Worm (Caenorhabditis elegans) whole organism, L4/young adult: ENCODE data around the gene nhr-107.

ENCODE experiments used
- W03F9.2 ChIP-seq: fragments of 150-350 bp; optimal IDR thresholded peaks from 2 replicates; lab custom pipeline; 2014; ENCODE audit warnings: missing biosample characterization, missing genetic modification characterization
- dao-5 ChIP-seq: sonication (generic microtip); optimal IDR thresholded peaks from 2 replicates; lab custom pipeline; 2016; ENCODE audit warnings: missing genotype, missing genetic modification characterization, moderate library complexity, missing compliant biosample characterization
- him-1 ChIP-seq: sonication (generic microtip); optimal IDR thresholded peaks from 2 replicates; lab custom pipeline; 2016; ENCODE audit warnings: missing genotype, missing genetic modification reagents, missing genetic modification characterization, missing compliant biosample characterization

Gene nhr-107

DNA sequence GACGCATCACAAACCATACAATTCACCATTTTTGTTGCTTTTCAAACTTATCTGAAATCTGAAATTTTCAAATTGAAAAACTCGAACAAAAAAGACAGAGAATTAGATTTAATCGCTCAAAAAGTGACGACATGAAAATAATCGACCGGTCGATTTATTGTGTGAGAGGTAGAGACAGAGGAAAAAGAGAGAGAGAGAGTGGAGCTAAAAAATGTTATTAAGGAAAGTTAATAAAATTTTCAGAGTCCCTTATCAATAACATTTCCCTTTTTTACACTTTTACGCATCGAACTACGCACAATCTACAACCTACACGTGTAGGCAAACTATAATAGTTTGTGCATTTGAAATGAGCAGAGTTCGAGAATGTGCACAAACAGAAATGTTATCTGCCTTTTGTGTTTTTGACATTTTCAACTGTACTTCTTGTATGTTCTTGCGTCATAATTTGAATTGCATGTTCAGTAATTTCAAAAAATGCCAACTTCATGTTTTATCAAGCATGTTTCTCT is at the start of gene nhr-107:
nhr-107 (minus strand) TSS at position 51 of the 512 bp plus-strand sequence.
- TF ChIP-seq W03F9.2 (tag; lab: Kevin White, UChicago) (no peak), dao-5 (tag; lab: Kevin White, UChicago) (no peak), him-1 (tag; lab: Kevin White, UChicago) (no peak)

DNA sequence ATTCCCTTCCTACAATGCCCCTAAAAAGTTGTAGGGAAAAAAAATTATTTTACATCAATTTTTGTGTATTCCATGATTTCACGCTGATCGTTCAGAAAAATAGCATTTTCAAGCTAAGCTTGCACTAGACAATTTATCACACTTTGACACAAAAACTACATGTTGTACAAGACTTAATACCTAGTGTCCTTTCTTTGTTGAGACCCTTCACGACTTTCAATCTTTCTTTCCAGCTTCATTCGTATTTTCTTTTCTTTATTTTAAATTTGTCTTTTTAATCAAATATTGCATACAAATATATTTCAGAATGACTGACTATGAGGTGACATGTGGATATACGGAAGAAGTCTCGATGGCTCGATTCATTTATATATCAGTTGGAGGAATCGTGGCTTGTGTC is 49.1 kb upstream of the nhr-107 start, which contains the start of gene F20A1.2:
F20A1.2 (plus strand) TSS at position 301 of the 400 bp plus-strand sequence.
- TF ChIP-seq dao-5 (tag; lab: Kevin White, UChicago) (no peak), him-1 (tag; lab: Kevin White, UChicago) (no peak), W03F9.2 (tag; lab: Kevin White, UChicago) (no peak)

DNA sequence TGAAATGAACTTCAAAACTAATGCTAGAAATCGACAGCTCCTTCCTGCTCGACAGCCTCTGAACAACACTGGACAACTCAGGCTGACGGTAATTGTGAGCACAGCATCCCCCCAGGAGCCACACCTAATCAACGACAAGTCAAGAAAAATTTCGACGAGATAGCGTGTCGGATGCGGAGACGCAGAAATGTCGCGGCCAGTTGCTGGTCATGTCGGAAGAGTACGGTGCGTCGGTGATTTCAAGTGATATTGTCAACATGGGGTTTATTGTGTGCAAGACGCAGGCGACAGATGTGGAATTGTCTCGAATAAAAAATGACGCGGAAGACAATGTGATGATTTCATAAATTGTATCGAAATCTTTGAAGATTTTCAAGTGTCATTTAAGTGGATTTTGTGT is 39.6 kb upstream of the nhr-107 start, which contains the start of gene twk-11:
twk-11 (minus strand) TSS at position 101 of the 400 bp plus-strand sequence.
- no peak for TF ChIP-seq dao-5 (tag; lab: Kevin White, UChicago)
- no peak for TF ChIP-seq W03F9.2 (tag; lab: Kevin White, UChicago)
- TF ChIP-seq him-1 (tag; lab: Kevin White, UChicago) = no peak

DNA sequence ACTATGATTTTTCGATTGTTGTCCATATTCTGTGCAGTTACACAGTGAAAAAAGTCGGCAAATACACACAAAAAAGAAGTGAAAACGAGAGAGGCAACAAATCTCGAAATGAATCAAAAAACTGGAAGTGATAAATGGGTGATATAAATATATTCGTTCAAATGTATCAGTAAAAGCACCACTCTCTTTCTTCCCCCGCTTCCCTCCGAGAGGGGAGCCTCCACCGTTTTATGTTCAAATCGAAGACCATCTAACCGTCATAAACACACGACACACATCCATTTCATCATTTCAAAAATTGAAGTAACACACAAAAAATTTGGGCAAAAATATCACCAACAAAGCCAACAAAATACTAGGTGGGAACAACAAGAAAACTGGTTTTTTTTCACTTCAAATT is 30.2 kb upstream of the nhr-107 start, which contains the start of gene F20A1.6:
F20A1.6 (minus strand) TSS at position 101 of the 400 bp plus-strand sequence.
- TF ChIP-seq dao-5 (tag; lab: Kevin White, UChicago) (no peak), him-1 (tag; lab: Kevin White, UChicago) (no peak), W03F9.2 (tag; lab: Kevin White, UChicago) (no peak)

DNA sequence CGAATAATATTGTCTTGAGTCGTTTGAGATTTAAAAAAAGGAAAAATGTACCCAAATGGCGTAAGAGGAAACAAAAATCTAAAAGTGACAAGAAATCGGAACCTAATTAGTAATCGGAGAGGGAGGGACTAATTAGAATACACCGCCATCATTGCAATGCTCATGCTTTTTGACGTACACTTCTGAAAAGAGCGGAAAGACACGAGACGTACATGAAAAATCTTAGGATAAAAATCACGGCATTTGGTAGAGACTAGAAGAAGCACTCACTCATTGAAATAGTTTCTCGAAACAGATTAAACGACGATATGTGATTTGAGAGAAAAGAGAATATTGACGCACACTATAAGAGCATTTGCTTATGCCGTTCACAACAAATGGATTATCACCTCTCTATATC is 26.1 kb upstream of the nhr-107 start:
- TF ChIP-seq dao-5 (tag; lab: Kevin White, UChicago) = no peak
- TF ChIP-seq W03F9.2 (tag; lab: Kevin White, UChicago) = no peak
- TF ChIP-seq him-1 (tag; lab: Kevin White, UChicago) = no peak

DNA sequence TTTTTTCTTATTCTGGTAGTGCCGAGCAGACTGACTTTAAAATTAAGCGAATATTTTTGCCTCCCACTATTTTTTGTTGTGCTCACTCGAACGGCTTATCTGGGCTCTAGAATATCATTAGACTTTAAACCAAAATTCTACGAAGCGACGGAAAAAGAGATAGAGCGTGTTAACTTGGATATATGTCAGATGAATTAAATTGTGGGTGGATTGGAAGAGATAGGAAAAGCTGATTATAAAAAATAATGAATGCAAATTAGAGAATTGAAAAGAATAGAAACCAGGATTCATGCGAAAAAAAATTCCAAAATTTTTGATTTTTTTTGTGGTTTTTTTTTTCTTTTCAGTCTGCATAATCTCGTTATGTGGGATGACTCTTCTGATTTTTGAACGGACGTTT is 24.9 kb upstream of the nhr-107 start, which contains the start of gene F20A1.4:
F20A1.4 (minus strand) TSS at position 101 of the 400 bp plus-strand sequence.
- TF ChIP-seq him-1 (tag; lab: Kevin White, UChicago) (no peak), W03F9.2 (tag; lab: Kevin White, UChicago) (no peak), dao-5 (tag; lab: Kevin White, UChicago) (no peak)

DNA sequence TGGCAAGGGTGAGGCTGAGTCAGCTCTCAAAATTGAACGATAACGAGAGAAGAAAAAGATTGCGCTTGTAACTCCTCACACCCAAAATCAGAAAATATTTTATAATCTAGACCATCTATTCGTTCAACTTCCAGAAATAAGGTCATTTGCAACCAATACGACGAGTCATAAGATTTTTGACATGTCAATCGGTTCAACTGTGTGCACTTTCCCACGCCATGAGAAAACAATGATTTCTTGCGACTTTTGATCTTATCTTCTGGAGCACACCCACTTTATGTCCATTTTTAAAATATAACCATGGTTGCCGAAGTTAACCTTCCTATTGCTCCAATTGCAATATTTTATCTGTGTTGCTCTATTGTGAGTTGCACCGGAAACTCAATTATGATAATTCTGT is 20.2 kb upstream of the nhr-107 start, which contains the start of gene srsx-32:
srsx-32 (plus strand) TSS at position 301 of the 400 bp plus-strand sequence.
- no peak for TF ChIP-seq W03F9.2 (tag; lab: Kevin White, UChicago)
- no peak for TF ChIP-seq him-1 (tag; lab: Kevin White, UChicago)
- TF ChIP-seq dao-5 (tag; lab: Kevin White, UChicago) = no peak

DNA sequence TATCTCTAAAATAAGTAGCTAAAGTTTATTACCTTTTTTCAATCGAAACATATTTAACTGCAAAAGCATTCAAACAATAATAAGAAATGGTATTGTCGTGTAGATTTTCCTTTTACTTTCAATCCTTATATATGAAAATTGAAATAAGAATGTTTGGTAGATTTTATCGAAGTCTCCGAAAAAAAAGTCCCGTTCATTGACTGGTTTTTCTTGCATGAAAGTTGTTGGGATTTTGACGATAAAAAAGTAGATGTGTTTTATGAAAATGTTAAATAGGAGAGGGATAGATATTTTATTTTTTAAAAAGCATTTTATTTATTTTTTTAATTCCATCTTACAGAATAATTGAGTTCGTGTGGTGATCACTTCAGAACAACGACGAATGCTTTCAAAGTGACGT is 19.0 kb upstream of the nhr-107 start, which contains the start of gene C33G8.13:
C33G8.13 (minus strand) TSS at position 101 of the 400 bp plus-strand sequence.
- TF ChIP-seq W03F9.2 (tag; lab: Kevin White, UChicago) (no peak), dao-5 (tag; lab: Kevin White, UChicago) (no peak), him-1 (tag; lab: Kevin White, UChicago) (no peak)

DNA sequence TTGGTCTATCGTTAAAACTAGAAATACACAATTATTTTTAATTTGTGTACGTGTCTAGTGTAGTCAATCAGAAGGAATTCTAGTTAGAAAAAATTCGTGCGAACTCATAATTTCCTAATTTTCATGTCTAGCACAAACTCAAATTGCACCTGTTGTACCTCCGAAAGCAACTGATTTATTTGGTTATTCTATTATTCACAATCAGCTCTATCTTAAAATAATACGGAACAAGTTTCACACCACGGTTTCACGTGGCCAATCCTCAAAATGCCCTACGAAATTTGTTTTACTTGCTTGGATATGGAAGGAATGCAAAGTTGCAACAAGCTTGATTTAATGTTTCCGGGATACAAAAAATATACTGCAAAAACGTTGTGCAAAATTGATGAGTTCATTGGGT is 15.7 kb upstream of the nhr-107 start, which contains the start of gene srw-127:
srw-127 (plus strand) TSS at position 301 of the 400 bp plus-strand sequence.
- TF ChIP-seq dao-5 (tag; lab: Kevin White, UChicago) (no peak), him-1 (tag; lab: Kevin White, UChicago) (no peak), W03F9.2 (tag; lab: Kevin White, UChicago) (no peak)

DNA sequence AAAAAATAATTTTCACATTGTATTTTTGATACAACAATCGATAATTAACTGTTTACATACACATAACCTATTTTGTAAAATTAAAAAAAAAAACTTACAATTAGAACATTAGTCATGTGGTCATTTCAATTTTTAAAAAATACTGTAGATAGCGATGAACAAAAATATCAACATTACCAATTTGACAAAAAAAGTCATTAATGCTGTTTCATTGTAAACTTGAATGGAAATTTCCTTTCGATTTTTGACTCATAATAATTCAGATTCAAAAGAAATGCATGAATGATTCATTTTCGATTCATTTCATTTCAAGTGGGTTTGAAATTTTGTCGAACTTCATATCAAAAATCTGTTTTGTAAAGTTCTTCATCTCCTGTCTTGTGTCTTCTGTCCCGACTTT is 12.6 kb upstream of the nhr-107 start, which contains the start of gene C33G8.2:
C33G8.2 (plus strand) TSS at position 301 of the 400 bp plus-strand sequence.
- no peak for TF ChIP-seq W03F9.2 (tag; lab: Kevin White, UChicago)
- no peak for TF ChIP-seq dao-5 (tag; lab: Kevin White, UChicago)
- TF ChIP-seq him-1 (tag; lab: Kevin White, UChicago) = no peak

DNA sequence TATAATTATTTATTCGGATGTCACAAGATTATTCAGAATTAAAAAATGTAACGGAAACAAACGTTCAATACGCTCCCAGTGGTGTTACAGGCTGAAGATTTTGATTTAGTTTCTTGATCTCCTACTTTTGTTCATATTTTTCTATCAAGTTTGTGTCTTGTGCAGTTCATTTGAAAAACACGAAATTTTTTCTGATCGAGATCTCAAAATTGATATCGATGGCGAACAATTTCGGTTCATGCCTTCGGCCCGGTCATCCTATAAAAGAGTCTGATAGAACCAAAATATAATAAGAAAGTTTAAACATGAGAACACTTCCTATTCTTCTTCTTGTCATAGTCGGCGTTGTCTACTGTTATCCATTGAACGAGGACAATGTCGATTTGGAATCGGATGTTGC is 10.4 kb upstream of the nhr-107 start, which contains the start of gene drd-10:
drd-10 (plus strand) TSS at position 301 of the 400 bp plus-strand sequence.
- no peak for TF ChIP-seq W03F9.2 (tag; lab: Kevin White, UChicago)
- TF ChIP-seq dao-5 (tag; lab: Kevin White, UChicago) = no peak
- no peak for TF ChIP-seq him-1 (tag; lab: Kevin White, UChicago)

DNA sequence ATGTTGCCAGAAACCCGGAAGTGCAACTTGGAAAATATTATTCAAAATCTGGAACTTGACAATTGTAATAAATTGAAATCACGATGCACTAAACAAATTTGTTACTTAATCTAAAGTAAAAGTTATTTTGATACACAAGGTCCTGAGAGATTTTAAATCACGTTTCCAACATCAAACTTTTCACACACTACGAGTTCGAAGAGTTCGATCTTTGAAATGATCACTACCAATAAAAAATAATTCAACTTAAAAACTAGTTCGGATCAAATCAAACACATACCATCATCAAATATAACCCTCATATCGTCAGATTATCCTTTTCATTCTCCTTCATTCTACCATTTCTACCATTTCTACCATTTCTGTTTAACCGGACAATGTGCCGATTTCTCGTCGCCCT is 9.1 kb upstream of the nhr-107 start, which contains the start of gene spig-10:
spig-10 (plus strand) TSS at position 301 of the 400 bp plus-strand sequence.
- TF ChIP-seq him-1 (tag; lab: Kevin White, UChicago) (no peak), dao-5 (tag; lab: Kevin White, UChicago) (no peak), W03F9.2 (tag; lab: Kevin White, UChicago) (no peak)

DNA sequence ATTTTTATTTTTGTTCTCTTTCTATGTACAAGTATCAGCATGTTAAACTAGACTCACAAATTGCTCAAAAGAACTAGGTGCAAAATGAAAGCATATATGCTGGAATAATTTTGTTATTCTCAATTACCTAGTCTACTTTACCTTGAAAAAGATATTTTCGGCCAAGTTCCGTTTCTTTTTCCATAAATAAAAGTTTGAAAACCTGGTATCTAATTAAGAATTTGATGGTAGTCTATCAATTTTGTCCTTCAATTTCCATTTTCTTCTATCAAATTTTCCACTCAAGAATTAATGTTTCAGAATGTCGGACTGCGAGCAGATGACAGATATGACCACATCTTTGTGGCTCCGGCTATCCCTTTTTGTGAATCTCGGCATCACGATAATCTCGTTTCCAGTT is 7.0 kb upstream of the nhr-107 start, which contains the start of gene srab-4:
srab-4 (plus strand) TSS at position 301 of the 400 bp plus-strand sequence.
- TF ChIP-seq him-1 (tag; lab: Kevin White, UChicago) = no peak
- TF ChIP-seq dao-5 (tag; lab: Kevin White, UChicago) = no peak
- no peak for TF ChIP-seq W03F9.2 (tag; lab: Kevin White, UChicago)
